Fruit fly (Drosophila melanogaster) whole organism, embryonic: ENCODE measurements around the gene CG46459.

Experiments used
- Blimp-1 ChIP-seq: fragments of 200-800 bp; sonication (Bioruptor generic); optimal IDR thresholded peaks from 3 replicates; lab custom pipeline; 2018; ENCODE audit warnings: missing biosample characterization, missing genetic modification characterization, mild to moderate bottlenecking, moderate library complexity, missing genetic modification reagents
- CG10959 ChIP-seq: fragments of 200-800 bp; sonication (Bioruptor generic); IDR thresholded peaks from 2 replicates; pipeline ENCODE4 v1.3.6; 2022; ENCODE audit warnings: missing biosample characterization, missing genetic modification characterization
- CG10979 ChIP-seq: fragments of 200-800 bp; sonication (Bioruptor generic); optimal IDR thresholded peaks from 2 replicates; lab custom pipeline; 2018; ENCODE audit warnings: missing biosample characterization, mild to moderate bottlenecking, missing genetic modification characterization, moderate library complexity
- CG11093 ChIP-seq: fragments of 200-800 bp; sonication (Bioruptor generic); IDR thresholded peaks from 3 replicates; pipeline ENCODE4 v1.3.6; 2022; ENCODE audit warnings: missing biosample characterization, missing genetic modification characterization
- CG11504 ChIP-seq: fragments of 200-800 bp; sonication (Bioruptor generic); optimal IDR thresholded peaks from 3 replicates; lab custom pipeline; 2019; ENCODE audit warnings: missing biosample characterization, mild to moderate bottlenecking, missing genetic modification characterization, moderate library complexity
- CG11560 ChIP-seq: fragments of 200-800 bp; sonication (Bioruptor generic); IDR thresholded peaks from 3 replicates; pipeline ENCODE4 v1.3.6; 2022; ENCODE audit warnings: missing biosample characterization, missing genetic modification characterization
- CG11723 ChIP-seq: fragments of 200-800 bp; sonication (Bioruptor generic); optimal IDR thresholded peaks from 2 replicates; lab custom pipeline; 2017; ENCODE audit warnings: missing biosample characterization, mild to moderate bottlenecking, missing genetic modification characterization
- CG12942 ChIP-seq: fragments of 200-800 bp; sonication (Bioruptor generic); optimal IDR thresholded peaks from 3 replicates; lab custom pipeline; 2016; ENCODE audit warnings: missing biosample characterization, missing genetic modification characterization
- CG13624 ChIP-seq: fragments of 200-800 bp; sonication (Bioruptor generic); optimal IDR thresholded peaks from 2 replicates; lab custom pipeline; 2016; ENCODE audit warnings: missing biosample characterization, missing genetic modification characterization
- CG15514 ChIP-seq: fragments of 200-800 bp; sonication (Bioruptor generic); optimal IDR thresholded peaks from 3 replicates; lab custom pipeline; 2017; ENCODE audit warnings: missing biosample characterization, missing genetic modification characterization, mild to moderate bottlenecking, moderate library complexity, missing genetic modification reagents
- CG15601 ChIP-seq: fragments of 200-800 bp; sonication (Bioruptor generic); optimal IDR thresholded peaks from 3 replicates; lab custom pipeline; 2019; ENCODE audit warnings: missing biosample characterization, mild to moderate bottlenecking, missing genetic modification characterization, moderate library complexity
- CG15696 ChIP-seq: fragments of 200-800 bp; sonication (Bioruptor generic); optimal IDR thresholded peaks from 2 replicates; lab custom pipeline; 2019; ENCODE audit warnings: missing biosample characterization, mild to moderate bottlenecking, missing genetic modification characterization, moderate library complexity
- CG16813 ChIP-seq: fragments of 200-800 bp; sonication (Bioruptor generic); IDR thresholded peaks from 3 replicates; pipeline ENCODE4 v1.3.6; 2022; ENCODE audit warnings: missing biosample characterization, missing genetic modification characterization; ENCODE audit not compliant: partially characterized antibody
- CG31365 ChIP-seq: fragments of 200-800 bp; sonication (Bioruptor generic); optimal IDR thresholded peaks from 2 replicates; lab custom pipeline; 2018; ENCODE audit warnings: missing biosample characterization, mild to moderate bottlenecking, missing genetic modification characterization
- CG3281 ChIP-seq: fragments of 200-800 bp; sonication (Bioruptor generic); optimal IDR thresholded peaks from 3 replicates; lab custom pipeline; 2017; ENCODE audit warnings: missing biosample characterization, mild to moderate bottlenecking, missing genetic modification characterization
- CG6765 ChIP-seq: fragments of 200-800 bp; sonication (Bioruptor generic); optimal IDR thresholded peaks from 3 replicates; lab custom pipeline; 2017; ENCODE audit warnings: missing biosample characterization, mild to moderate bottlenecking, missing genetic modification characterization
- CG6791 ChIP-seq: fragments of 200-800 bp; sonication (Bioruptor generic); IDR thresholded peaks from 3 replicates; pipeline ENCODE4 v1.3.6; 2022; ENCODE audit warnings: missing biosample characterization, missing genetic modification characterization; ENCODE audit not compliant: partially characterized antibody
- CG7987 ChIP-seq: fragments of 200-800 bp; sonication (Bioruptor generic); optimal IDR thresholded peaks from 2 replicates; lab custom pipeline; 2018; ENCODE audit warnings: missing biosample characterization, mild to moderate bottlenecking, missing genetic modification characterization, moderate library complexity
- CG9817 ChIP-seq: fragments of 200-800 bp; sonication (Bioruptor generic); optimal IDR thresholded peaks from 2 replicates; lab custom pipeline; 2018; ENCODE audit warnings: missing biosample characterization, mild to moderate bottlenecking, missing genetic modification characterization, moderate library complexity
- CHES-1-like ChIP-seq: fragments of 200-800 bp; sonication (Bioruptor generic); optimal IDR thresholded peaks from 2 replicates; lab custom pipeline; 2016; ENCODE audit warnings: missing biosample characterization, missing genetic modification characterization
- CrebB ChIP-seq: fragments of 200-800 bp; sonication (Bioruptor generic); optimal IDR thresholded peaks from 3 replicates; lab custom pipeline; 2018; ENCODE audit warnings: missing biosample characterization, mild to moderate bottlenecking, missing genetic modification characterization
- Ets65A ChIP-seq: fragments of 200-800 bp; sonication (Bioruptor generic); peaks from one replicate; lab custom pipeline; 2016; ENCODE audit warnings: missing biosample characterization, missing genetic modification characterization
- GATAe ChIP-seq: fragments of 200-800 bp; sonication (Bioruptor generic); conservative IDR thresholded peaks from 2 replicates; pipeline ENCODE4 v1.3.6; 2022; ENCODE audit warnings: missing biosample characterization, missing genetic modification characterization
- H15 ChIP-seq: fragments of 200-800 bp; sonication (Bioruptor generic); IDR thresholded peaks from 3 replicates; pipeline ENCODE4 v1.3.6; 2022; ENCODE audit warnings: missing biosample characterization, missing genetic modification characterization
- Hey ChIP-seq: fragments of 200-800 bp; sonication (Bioruptor generic); optimal IDR thresholded peaks from 3 replicates; lab custom pipeline; 2018; ENCODE audit warnings: missing biosample characterization, mild to moderate bottlenecking, missing genetic modification characterization
- HmgD ChIP-seq: fragments of 200-800 bp; sonication (Bioruptor generic); optimal IDR thresholded peaks from 3 replicates; lab custom pipeline; 2016; ENCODE audit warnings: missing biosample characterization, missing genetic modification characterization
- HmgZ ChIP-seq: fragments of 200-800 bp; sonication (Bioruptor generic); optimal IDR thresholded peaks from 2 replicates; lab custom pipeline; 2018; ENCODE audit warnings: missing biosample characterization, mild to moderate bottlenecking, missing genetic modification characterization
- Hmr ChIP-seq: fragments of 200-800 bp; sonication (Bioruptor generic); optimal IDR thresholded peaks from 3 replicates; lab custom pipeline; 2017; ENCODE audit warnings: mild to moderate bottlenecking, missing biosample characterization, missing genetic modification reagents, missing genetic modification characterization
- Tbp ChIP-seq: fragments of >200 bp; optimal IDR thresholded peaks from 2 replicates; lab custom pipeline; 2018; ENCODE audit warnings: missing biosample characterization, missing genetic modification characterization
- al ChIP-seq: fragments of 200-800 bp; sonication (Bioruptor generic); IDR thresholded peaks from 2 replicates; pipeline ENCODE4 v1.3.6; 2022; ENCODE audit warnings: missing biosample characterization, missing genetic modification characterization
- ase ChIP-seq: fragments of 200-800 bp; sonication (Bioruptor generic); IDR thresholded peaks from 3 replicates; pipeline ENCODE4 v1.3.6; 2022; ENCODE audit warnings: missing biosample characterization, missing genetic modification characterization
- chinmo ChIP-seq: fragments of 200-800 bp; sonication (Bioruptor generic); IDR thresholded peaks from 4 replicates; pipeline ENCODE4 v1.3.6; 2022; ENCODE audit warnings: missing biosample characterization, missing genetic modification characterization; ENCODE audit not compliant: partially characterized antibody
- disco-r ChIP-seq: fragments of 200-800 bp; sonication (Bioruptor generic); optimal IDR thresholded peaks from 2 replicates; lab custom pipeline; 2016; ENCODE audit warnings: missing biosample characterization, missing genetic modification characterization
- ems ChIP-seq: fragments of 200-800 bp; sonication (Bioruptor generic); optimal IDR thresholded peaks from 3 replicates; lab custom pipeline; 2016; ENCODE audit warnings: missing biosample characterization, missing genetic modification characterization
- grn ChIP-seq: fragments of 200-800 bp; sonication (Bioruptor generic); optimal IDR thresholded peaks from 3 replicates; lab custom pipeline; 2017; ENCODE audit warnings: missing biosample characterization, missing genetic modification characterization
- hkb ChIP-seq, 2 experiments: fragments of 200-800 bp in 1 of 2; fragments of >200 bp in 1 of 2; sonication (Bioruptor generic) in 1 of 2; IDR thresholded peaks in 1 of 2; optimal IDR thresholded peaks in 1 of 2; 2 replicates each; pipeline versions ENCODE4 v1.3.6 to Lab custom; 2017 to 2022; ENCODE audit warnings: missing biosample characterization in 1 of 2, missing genetic modification characterization in 1 of 2
- ind ChIP-seq: fragments of 200-800 bp; sonication (Bioruptor generic); optimal IDR thresholded peaks from 3 replicates; lab custom pipeline; 2016; ENCODE audit warnings: missing biosample characterization, missing genetic modification characterization
- inv ChIP-seq: fragments of 200-800 bp; sonication (Bioruptor generic); IDR thresholded peaks from 2 replicates; pipeline ENCODE4 v1.3.6; 2022; ENCODE audit warnings: missing biosample characterization, missing genetic modification characterization; ENCODE audit not compliant: partially characterized antibody
- lilli ChIP-seq: fragments of 200-800 bp; sonication (Bioruptor generic); optimal IDR thresholded peaks from 3 replicates; lab custom pipeline; 2016; ENCODE audit warnings: missing biosample characterization, missing genetic modification characterization
- mirr ChIP-seq: fragments of 200-800 bp; sonication (Bioruptor generic); optimal IDR thresholded peaks from 3 replicates; lab custom pipeline; 2018; ENCODE audit warnings: missing biosample characterization, mild to moderate bottlenecking, missing genetic modification characterization
- pan ChIP-seq, 4 experiments: fragments of >200 bp in 3 of 4; fragments of 200-800 bp in 1 of 4; sonication (Bioruptor generic) in 1 of 4; optimal IDR thresholded peaks in 3 of 4; IDR thresholded peaks in 1 of 4; 2 replicates each; pipeline versions ENCODE4 v1.3.6 to Lab custom; 2017 to 2022; ENCODE audit warnings: missing biosample characterization in 2 of 4, missing genetic modification characterization in 2 of 4, mixed read lengths in 1 of 4
- pzg ChIP-seq: fragments of 200-800 bp; sonication (Bioruptor generic); optimal IDR thresholded peaks from 3 replicates; lab custom pipeline; 2018; ENCODE audit warnings: missing biosample characterization, mild to moderate bottlenecking, missing genetic modification characterization, moderate library complexity
- repo ChIP-seq: fragments of 200-800 bp; sonication (Bioruptor generic); optimal IDR thresholded peaks from 2 replicates; lab custom pipeline; 2016; ENCODE audit warnings: missing biosample characterization, missing genetic modification characterization
- sd ChIP-seq: fragments of 200-800 bp; sonication (Bioruptor generic); optimal IDR thresholded peaks from 3 replicates; lab custom pipeline; 2018; ENCODE audit warnings: missing biosample characterization, mild to moderate bottlenecking, missing genetic modification characterization, moderate library complexity
- tna ChIP-seq: fragments of 200-800 bp; sonication (Bioruptor generic); IDR thresholded peaks from 2 replicates; pipeline ENCODE4 v1.3.6; 2022; ENCODE audit warnings: missing biosample characterization, missing genetic modification characterization; ENCODE audit not compliant: partially characterized antibody
- trem ChIP-seq: fragments of 200-800 bp; optimal IDR thresholded peaks from 3 replicates; lab custom pipeline; 2019; ENCODE audit warnings: missing biosample characterization, mild to moderate bottlenecking, missing genetic modification characterization, moderate library complexity
- usp ChIP-seq: fragments of >200 bp; optimal IDR thresholded peaks from 2 replicates; lab custom pipeline; 2017; ENCODE audit warnings: missing biosample characterization, missing genetic modification characterization
- zen ChIP-seq: fragments of 200-800 bp; sonication (Bioruptor generic); optimal IDR thresholded peaks from 3 replicates; lab custom pipeline; 2018; ENCODE audit warnings: missing biosample characterization, mild to moderate bottlenecking, missing genetic modification characterization, moderate library complexity
- zfh2 ChIP-seq: fragments of 200-800 bp; sonication (Bioruptor generic); optimal IDR thresholded peaks from 2 replicates; lab custom pipeline; 2016; ENCODE audit warnings: missing biosample characterization, missing genetic modification characterization

Gene CG46459

dm6 chr3R:10675101-10675500 is 21.3 kb upstream of the CG46459 start (continued):
- TF ChIP-seq GATAe (peak; percentile 19; the same call in 1 of the 2 replicates), CG16813 (GFP tag; lab: Robert Waterston, UW) (peak; percentile 81), ase (no peak), CG7987 (GFP tag; lab: Kevin White, UChicago) (peak; percentile 70), CG11504 (tag; lab: Kevin White, UChicago) (peak; percentile 69), repo (no peak), sd (tag; lab: Kevin White, UChicago) (peak; percentile 70), CG10959 (GFP tag; lab: Robert Waterston, UW) (no peak), ind (GFP tag; lab: Kevin White, UChicago) (no peak), CG15601 (peak; percentile 100), Hmr (GFP tag; lab: Kevin White, UChicago) (peak; percentile 88), CG10979 (peak; percentile 35), CG11723 (GFP tag; lab: Kevin White, UChicago) (no peak), CHES-1-like (GFP tag; lab: Kevin White, UChicago) (peak; percentile 26), CG11093 (GFP tag; lab: Robert Waterston, UW) (no peak), CG15514 (GFP tag; lab: Kevin White, UChicago) (peak; percentile 56), Hey (tag; lab: Kevin White, UChicago) (no peak), CG9817 (tag; lab: Kevin White, UChicago) (peak; percentile 22), Tbp (GFP tag; lab: Kevin White, UChicago) (no peak), CrebB (tag; lab: Kevin White, UChicago) (no peak), Ets65A (GFP tag; lab: Kevin White, UChicago) (peak; percentile 94), CG6765 (GFP tag; lab: Kevin White, UChicago) (peak; percentile 51), chinmo (GFP tag; lab: Robert Waterston, UW) (peak; percentile 39; the same call in 1 of the 4 replicates), CG15696 (no peak), trem (peak; percentile 76), CG3281 (GFP tag; lab: Kevin White, UChicago) (peak; percentile 43), CG11560 (tag; lab: Robert Waterston, UW) (no peak), zfh2 (peak; percentile 60), HmgZ (tag; lab: Kevin White, UChicago) (peak; percentile 93), al (GFP tag; lab: Robert Waterston, UW) (no peak), usp (GFP tag; lab: Kevin White, UChicago) (no peak), tna (GFP tag; lab: Robert Waterston, UW) (no peak), H15 (no peak), pzg (GFP tag; lab: Kevin White, UChicago) (peak; percentile 50), ems (GFP tag; lab: Kevin White, UChicago) (peak; percentile 9), disco-r (GFP tag; lab: Kevin White, UChicago) (peak; percentile 25), CG31365 (tag; lab: Kevin White, UChicago) (peak; percentile 92), zen (tag; lab: Kevin White, UChicago) (peak; percentile 40), hkb (optimal IDR thresholded peaks at IDR 0.05; lab: Kevin White, UChicago) (no peak), hkb (GFP tag; IDR thresholded peaks at IDR 0.05; lab: Robert Waterston, UW) (no peak), grn (peak; percentile 50), CG12942 (GFP tag; lab: Kevin White, UChicago) (peak; percentile 23), Blimp-1 (GFP tag; lab: Kevin White, UChicago) (peak; percentile 17), lilli (peak; percentile 3), HmgD (GFP tag; lab: Kevin White, UChicago) (peak; percentile 75), pan (optimal IDR thresholded peaks at IDR 0.05; lab: Kevin White, UChicago) (no peak), pan (GFP tag; optimal IDR thresholded peaks at IDR 0.05 in 1 of 2, IDR thresholded peaks at IDR 0.05 in 1 of 2) (no peak), mirr (GFP tag; lab: Kevin White, UChicago) (peak; percentile 65), CG6791 (GFP tag; lab: Robert Waterston, UW) (peak; percentile 77; the same call in 2 of the 3 replicates), CG13624 (GFP tag; lab: Kevin White, UChicago) (peak; percentile 64), inv (GFP tag; lab: Robert Waterston, UW) (peak; percentile 85)
